Worm (Caenorhabditis elegans) whole organism, L4 larva: Measurements from ENCODE around the gene F54C9.14.

ENCODE experiments used
- D1046.2 ChIP-seq: fragments of 200-800 bp; sonication (Bioruptor generic); IDR thresholded peaks from 2 replicates; pipeline ENCODE4 v1.3.6; 2022; ENCODE audit warnings: missing genetic modification characterization, missing compliant biosample characterization
- F10B5.3 ChIP-seq: sonication (generic microtip); optimal IDR thresholded peaks from 2 replicates; lab custom pipeline; 2016; ENCODE audit warnings: mild to moderate bottlenecking, missing genetic modification characterization, missing compliant biosample characterization
- F26F4.8 ChIP-seq: fragments of 200-800 bp; sonication (Bioruptor generic); conservative IDR thresholded peaks from 2 replicates; pipeline ENCODE4 v1.3.6; 2022; ENCODE audit warnings: missing genetic modification characterization, missing compliant biosample characterization
- Y48G9A.11 ChIP-seq: fragments of 200-800 bp; sonication (Bioruptor generic); IDR thresholded peaks from 2 replicates; pipeline ENCODE4 v1.3.6; 2022; ENCODE audit warnings: missing genetic modification reagents, missing genetic modification characterization, missing compliant biosample characterization
- Y5F2A.4 ChIP-seq: fragments of 200-800 bp; sonication (Bioruptor generic); optimal IDR thresholded peaks from 2 replicates; lab custom pipeline; 2018; ENCODE audit warnings: mild to moderate bottlenecking, missing genetic modification characterization, missing compliant biosample characterization
- aha-1 ChIP-seq: fragments of 150-350 bp; peaks from one replicate; lab custom pipeline; 2014; ENCODE audit warnings: missing biosample characterization, missing genetic modification characterization
- ceh-20 ChIP-seq: fragments of 200-800 bp; sonication (Bioruptor generic); IDR thresholded peaks from 2 replicates; pipeline ENCODE4 v1.3.6; 2022; ENCODE audit warnings: missing genetic modification reagents, missing genetic modification characterization, missing compliant biosample characterization
- ceh-44 ChIP-seq: fragments of 200-800 bp; sonication (Bioruptor generic); IDR thresholded peaks from 2 replicates; pipeline ENCODE4 v1.3.6; 2022; ENCODE audit warnings: missing genetic modification reagents, missing genetic modification characterization, missing compliant biosample characterization
- ceh-82 ChIP-seq: sonication (generic microtip); optimal IDR thresholded peaks from 2 replicates; lab custom pipeline; 2017; ENCODE audit warnings: missing biosample characterization, missing genetic modification characterization
- ces-1 ChIP-seq: fragments of 150-350 bp; sonication (generic microtip); optimal IDR thresholded peaks from 4 replicates; lab custom pipeline; 2014; ENCODE audit warnings: missing biosample characterization, missing genetic modification reagents, missing genetic modification characterization
- cey-2 ChIP-seq: sonication (generic microtip); optimal IDR thresholded peaks from 3 replicates; lab custom pipeline; 2017; ENCODE audit warnings: missing genetic modification characterization, mild to moderate bottlenecking, missing compliant biosample characterization, antibody characterized with exemption, borderline replicate concordance; ENCODE audit not compliant: insufficient read depth
- ctbp-1 ChIP-seq: fragments of 200-800 bp; sonication (Bioruptor generic); IDR thresholded peaks from 2 replicates; pipeline ENCODE4 v1.3.6; 2022; ENCODE audit warnings: missing genetic modification reagents, missing genetic modification characterization, missing compliant biosample characterization
- daf-12 ChIP-seq: fragments of 150-350 bp; optimal IDR thresholded peaks from 2 replicates; lab custom pipeline; 2014; ENCODE audit warnings: missing biosample characterization, missing genetic modification reagents, missing genetic modification characterization
- dmd-6 ChIP-seq: fragments of 200-800 bp; sonication (Bioruptor generic); IDR thresholded peaks from 2 replicates; pipeline ENCODE4 v1.3.6; 2022; ENCODE audit warnings: missing genetic modification reagents, missing genetic modification characterization, missing compliant biosample characterization
- dmd-9 ChIP-seq: fragments of 200-800 bp; sonication (Bioruptor generic); IDR thresholded peaks from 2 replicates; pipeline ENCODE4 v1.3.6; 2022; ENCODE audit warnings: missing genetic modification reagents, missing genetic modification characterization, missing compliant biosample characterization
- dve-1 ChIP-seq: sonication (generic microtip); optimal IDR thresholded peaks from 2 replicates; lab custom pipeline; 2017; ENCODE audit warnings: antibody characterized with exemption, mild to moderate bottlenecking, missing genetic modification characterization, missing compliant biosample characterization; ENCODE audit not compliant: insufficient read depth
- fkh-10 ChIP-seq: fragments of 150-350 bp; optimal IDR thresholded peaks from 2 replicates; lab custom pipeline; 2014; ENCODE audit warnings: missing biosample characterization, missing genetic modification reagents, missing genetic modification characterization
- hmg-1.1 ChIP-seq: fragments of 200-800 bp; sonication (Bioruptor generic); IDR thresholded peaks from 2 replicates; pipeline ENCODE4 v1.3.6; 2022; ENCODE audit warnings: missing genetic modification reagents, missing genetic modification characterization, missing compliant biosample characterization
- lin-15B ChIP-seq: fragments of 150-350 bp; sonication (generic microtip); optimal IDR thresholded peaks from 3 replicates; lab custom pipeline; 2014; ENCODE audit warnings: missing biosample characterization, missing genetic modification characterization
- lin-38 ChIP-seq: fragments of 200-800 bp; sonication (Bioruptor generic); IDR thresholded peaks from 2 replicates; pipeline ENCODE4 v1.3.6; 2022; ENCODE audit warnings: missing genetic modification reagents, missing genetic modification characterization, missing compliant biosample characterization
- lin-39 ChIP-seq: fragments of 150-350 bp; optimal IDR thresholded peaks from 2 replicates; lab custom pipeline; 2014; ENCODE audit warnings: missing biosample characterization, missing genetic modification reagents, missing genetic modification characterization
- lsy-2 ChIP-seq, 2 experiments: fragments of 150-350 bp in 1 of 2; sonication (generic microtip) in 1 of 2; optimal IDR thresholded peaks; 2 replicates each; lab custom pipeline; 2014 to 2017; ENCODE audit warnings: missing biosample characterization in 2 of 2, missing genetic modification characterization in 2 of 2
- mdt-29 ChIP-seq: fragments of 200-800 bp; sonication (Bioruptor generic); IDR thresholded peaks from 2 replicates; pipeline ENCODE4 v1.3.6; 2022; ENCODE audit warnings: missing genetic modification reagents, missing genetic modification characterization, missing compliant biosample characterization
- nhr-10 ChIP-seq: fragments of 150-350 bp; optimal IDR thresholded peaks from 2 replicates; lab custom pipeline; 2014; ENCODE audit warnings: missing biosample characterization, missing genetic modification characterization
- nhr-111 ChIP-seq: fragments of 200-800 bp; sonication (Bioruptor generic); optimal IDR thresholded peaks from 2 replicates; lab custom pipeline; 2018; ENCODE audit warnings: mild to moderate bottlenecking, missing genetic modification characterization, missing compliant biosample characterization
- nhr-237 ChIP-seq: sonication (generic microtip); optimal IDR thresholded peaks from 2 replicates; lab custom pipeline; 2017; ENCODE audit warnings: missing biosample characterization, missing genetic modification characterization
- nhr-25 ChIP-seq: sonication (generic microtip); optimal IDR thresholded peaks from 2 replicates; lab custom pipeline; 2017; ENCODE audit warnings: missing genetic modification characterization, mild to moderate bottlenecking, missing compliant biosample characterization, antibody characterized with exemption, moderate library complexity, borderline replicate concordance; ENCODE audit not compliant: insufficient read depth
- nhr-42 ChIP-seq: fragments of 200-800 bp; sonication (Bioruptor generic); IDR thresholded peaks from 2 replicates; pipeline ENCODE4 v1.3.6; 2022; ENCODE audit warnings: missing genetic modification characterization, missing compliant biosample characterization
- nhr-6 ChIP-seq: fragments of 150-350 bp; optimal IDR thresholded peaks from 2 replicates; lab custom pipeline; 2014; ENCODE audit warnings: missing biosample characterization, missing genetic modification characterization
- nhr-77 ChIP-seq: fragments of 150-350 bp; optimal IDR thresholded peaks from 2 replicates; lab custom pipeline; 2014; ENCODE audit warnings: missing biosample characterization, missing genetic modification characterization
- spr-1 ChIP-seq: sonication (generic microtip); optimal IDR thresholded peaks from 2 replicates; lab custom pipeline; 2016; ENCODE audit warnings: mild to moderate bottlenecking, missing genetic modification characterization, missing compliant biosample characterization
- unc-62 ChIP-seq, 3 experiments: fragments of 150-350 bp in 1 of 3; sonication (generic microtip); optimal IDR thresholded peaks in 2 of 3; peaks in 1 of 3; 1 replicate in 1 of 3; 2 replicates in 2 of 3; lab custom pipeline; 2014 to 2017; ENCODE audit warnings: missing biosample characterization in 3 of 3, missing genetic modification characterization in 3 of 3, missing genetic modification reagents in 3 of 3, missing genotype in 1 of 3
- zfp-2 ChIP-seq: sonication (generic microtip); optimal IDR thresholded peaks from 2 replicates; lab custom pipeline; 2016; ENCODE audit warnings: mild to moderate bottlenecking, missing genetic modification characterization, missing compliant biosample characterization
- ztf-11 ChIP-seq: fragments of 150-350 bp; optimal IDR thresholded peaks from 2 replicates; lab custom pipeline; 2014; ENCODE audit warnings: missing biosample characterization, missing genetic modification characterization

F54C9.14 gene

DNA sequence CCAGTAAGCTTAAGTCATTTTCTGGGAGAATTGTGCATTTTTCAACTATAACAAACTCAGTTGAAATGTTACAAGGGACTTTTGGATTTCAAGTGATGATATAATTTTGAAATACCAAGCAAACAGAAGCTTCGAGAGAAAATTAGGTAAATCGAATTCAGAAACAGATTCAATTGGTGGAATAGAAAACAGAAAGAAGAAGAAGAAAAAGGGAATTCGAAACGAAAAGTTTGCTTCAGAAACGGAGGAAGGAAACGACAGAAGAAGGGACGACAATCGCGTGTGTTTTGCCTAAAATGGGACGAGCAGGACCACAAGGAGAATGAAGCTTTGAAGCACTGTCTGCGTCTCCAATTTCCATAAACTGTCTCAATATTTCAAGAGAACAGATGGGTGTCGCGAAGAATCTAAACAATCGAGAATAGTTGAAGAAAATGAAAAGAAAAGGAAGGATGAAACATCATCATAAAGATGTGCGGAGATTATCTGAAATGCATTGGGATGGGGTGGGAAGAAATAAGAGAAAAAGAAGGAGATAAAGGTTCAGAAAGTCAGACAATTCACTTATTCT lies 25.6 kb downstream of the F54C9.14 start:
- TF ChIP-seq ceh-20 (GFP tag; lab: Robert Waterston, UW) (no peak), fkh-10 (GFP tag; lab: Kevin White, UChicago) (peak; percentile 26), aha-1 (tag; lab: Kevin White, UChicago) (peak; percentile 94), hmg-1.1 (no peak), nhr-42 (GFP tag; lab: Robert Waterston, UW) (no peak), ztf-11 (tag; lab: Kevin White, UChicago) (no peak), lsy-2 (tag; optimal IDR thresholded peaks at IDR 0.05; lab: Kevin White, UChicago) (peak; percentile 8 to 14), mdt-29 (GFP tag; lab: Robert Waterston, UW) (no peak), ces-1 (GFP tag; lab: Kevin White, UChicago) (peak; percentile 86), dve-1 (tag; lab: Kevin White, UChicago) (peak; percentile 13), unc-62 (GFP tag; optimal IDR thresholded peaks at IDR 0.05 in 1 of 2; lab: Kevin White, UChicago) (peak in 1 of 2 experiments; percentile 85), unc-62 (tag; optimal IDR thresholded peaks at IDR 0.05; lab: Kevin White, UChicago) (no peak), daf-12 (tag; lab: Kevin White, UChicago) (no peak)

DNA sequence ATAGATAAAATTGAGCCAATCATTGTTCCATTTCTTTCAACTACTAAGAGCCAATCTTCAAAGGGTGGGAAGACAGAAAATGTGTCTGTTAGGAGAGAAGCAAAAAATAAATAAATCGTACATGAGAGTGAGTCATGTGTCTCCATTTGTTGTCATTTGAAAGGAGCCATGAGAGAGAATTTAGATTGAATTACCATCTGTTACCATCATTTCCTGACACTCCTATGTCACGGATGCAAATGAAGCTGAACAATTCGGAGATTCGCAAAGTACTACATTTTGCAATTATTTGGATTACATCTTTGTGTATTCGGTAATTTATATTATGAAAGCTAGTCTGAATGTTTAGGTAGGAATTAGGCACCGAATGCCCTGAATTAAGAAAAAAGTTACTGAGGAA lies 26.3 kb downstream of the F54C9.14 start:
- TF ChIP-seq dmd-9 (GFP tag; lab: Robert Waterston, UW) = no peak
- no peak for TF ChIP-seq F26F4.8 (GFP tag; lab: Robert Waterston, UW)
- no peak for TF ChIP-seq ceh-82 (tag; lab: Kevin White, UChicago)
- peak; percentile 41 for TF ChIP-seq aha-1 (tag; lab: Kevin White, UChicago)
- no peak for TF ChIP-seq unc-62 (GFP tag; optimal IDR thresholded peaks at IDR 0.05 in 1 of 2; lab: Kevin White, UChicago)
- no peak for TF ChIP-seq unc-62 (tag; optimal IDR thresholded peaks at IDR 0.05; lab: Kevin White, UChicago)
- no peak for TF ChIP-seq dmd-6 (GFP tag; lab: Robert Waterston, UW)
- no peak for TF ChIP-seq ctbp-1 (GFP tag; lab: Robert Waterston, UW)
- TF ChIP-seq lin-38 (GFP tag; lab: Robert Waterston, UW) = no peak

DNA sequence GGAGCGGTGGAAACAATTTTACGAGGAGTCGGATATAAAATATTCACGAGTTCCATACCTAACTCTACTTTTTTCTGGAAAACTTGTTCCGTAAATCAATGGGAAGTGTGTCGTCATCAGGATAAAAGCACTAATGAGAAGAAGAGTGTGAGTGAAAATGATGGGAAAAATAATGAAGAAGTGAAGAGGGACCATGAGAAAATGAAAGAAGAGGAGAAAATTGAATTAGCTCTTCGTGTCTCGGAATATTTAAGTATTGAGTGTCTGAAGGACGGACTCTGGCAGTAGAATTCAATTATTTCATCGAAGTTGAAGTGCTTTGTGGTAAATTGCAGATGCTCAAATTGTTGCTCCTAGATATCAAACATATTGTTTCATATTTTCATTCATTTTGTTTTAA lies 27.1 kb downstream of the F54C9.14 start:
- no peak for TF ChIP-seq nhr-111
- no peak for TF ChIP-seq lin-15B (tag; lab: Kevin White, UChicago)
- no peak for TF ChIP-seq zfp-2 (tag; lab: Kevin White, UChicago)
- no peak for TF ChIP-seq nhr-6 (tag; lab: Kevin White, UChicago)
- no peak for TF ChIP-seq nhr-25 (tag; lab: Kevin White, UChicago)
- no peak for TF ChIP-seq Y48G9A.11 (GFP tag; lab: Robert Waterston, UW)
- no peak for TF ChIP-seq ceh-44 (GFP tag; lab: Robert Waterston, UW)
- TF ChIP-seq ces-1 (GFP tag; lab: Kevin White, UChicago) = peak; percentile 85
- TF ChIP-seq D1046.2 (GFP tag; lab: Robert Waterston, UW) = no peak
- TF ChIP-seq F10B5.3 (tag; lab: Kevin White, UChicago) = no peak
- peak in 1 of 2 experiments; percentile 91 for TF ChIP-seq unc-62 (GFP tag; optimal IDR thresholded peaks at IDR 0.05 in 1 of 2; lab: Kevin White, UChicago)
- TF ChIP-seq unc-62 (tag; optimal IDR thresholded peaks at IDR 0.05; lab: Kevin White, UChicago) = no peak
- TF ChIP-seq aha-1 (tag; lab: Kevin White, UChicago) = peak; percentile 53
- no peak for TF ChIP-seq lin-39 (tag; lab: Kevin White, UChicago)
- TF ChIP-seq spr-1 = no peak
- no peak for TF ChIP-seq F26F4.8 (GFP tag; lab: Robert Waterston, UW)
- no peak for TF ChIP-seq nhr-237 (tag; lab: Kevin White, UChicago)
- no peak for TF ChIP-seq nhr-77
- TF ChIP-seq Y5F2A.4 (GFP tag; lab: Kevin White, UChicago) = no peak
- TF ChIP-seq nhr-10 = no peak
- TF ChIP-seq cey-2 (tag; lab: Kevin White, UChicago) = no peak
